Fruit fly (Drosophila melanogaster) whole organism: ENCODE results near the gene h-cup.

Experiments used
- EcR ChIP-seq, 2 experiments: fragments of >200 bp; optimal IDR thresholded peaks; 2 replicates each; lab custom pipeline; 2017; ENCODE audit warnings: missing biosample characterization in 2 of 2, missing genetic modification characterization in 2 of 2, missing genetic modification reagents in 2 of 2
- psq ChIP-seq: fragments of >200 bp; optimal IDR thresholded peaks from 2 replicates; lab custom pipeline; 2017
- usp ChIP-seq: fragments of >200 bp; optimal IDR thresholded peaks from 2 replicates; lab custom pipeline; 2017; ENCODE audit warnings: missing biosample characterization, missing genetic modification characterization, mixed read lengths

dm6 chr3R:15427199-15427817 lies 44.6 kb upstream of the h-cup start:
- no peak for TF ChIP-seq EcR (GFP tag; optimal IDR thresholded peaks at IDR 0.05; lab: Kevin White, UChicago)
- TF ChIP-seq psq (lab: Kevin White, UChicago) = no peak
- no peak for TF ChIP-seq usp (GFP tag; lab: Kevin White, UChicago)
